Worm (Caenorhabditis elegans) whole organism, midembryonic: ENCODE results near the gene clec-251.

ENCODE experiments used
- T22C8.4 ChIP-seq: fragments of 200-800 bp; sonication (Bioruptor generic); IDR thresholded peaks from 2 replicates; pipeline ENCODE4 v1.3.6; 2022; ENCODE audit warnings: missing genetic modification characterization, missing compliant biosample characterization
- cog-1 ChIP-seq: sonication (generic microtip); optimal IDR thresholded peaks from 2 replicates; lab custom pipeline; 2016; ENCODE audit warnings: missing genetic modification characterization, missing compliant biosample characterization
- flt-1 ChIP-seq: fragments of 200-800 bp; sonication (Bioruptor generic); IDR thresholded peaks from 2 replicates; pipeline ENCODE4 v1.3.6; 2022; ENCODE audit warnings: missing genetic modification characterization, missing compliant biosample characterization
- klf-2 ChIP-seq: fragments of 200-800 bp; sonication (Bioruptor generic); conservative IDR thresholded peaks from 2 replicates; pipeline ENCODE4 v1.3.6; 2022; ENCODE audit warnings: missing genetic modification reagents, missing genetic modification characterization, missing compliant biosample characterization
- med-1 ChIP-seq: sonication (generic microtip); optimal IDR thresholded peaks from 2 replicates; lab custom pipeline; 2017; ENCODE audit warnings: missing genetic modification characterization, mild to moderate bottlenecking, missing compliant biosample characterization, antibody characterized with exemption, missing genetic modification reagents; ENCODE audit not compliant: insufficient read depth
- ref-1 ChIP-seq: fragments of 200-800 bp; sonication (Bioruptor generic); conservative IDR thresholded peaks from 2 replicates; pipeline ENCODE4 v1.3.6; 2022; ENCODE audit warnings: missing genetic modification reagents, missing genetic modification characterization, missing compliant biosample characterization
- tab-1 ChIP-seq: fragments of 200-800 bp; sonication (Bioruptor generic); IDR thresholded peaks from 2 replicates; pipeline ENCODE4 v1.3.6; 2022; ENCODE audit warnings: missing genetic modification characterization, missing compliant biosample characterization
- ztf-23 ChIP-seq: fragments of 200-800 bp; sonication (Bioruptor generic); IDR thresholded peaks from 2 replicates; pipeline ENCODE4 v1.3.6; 2022; ENCODE audit warnings: missing genetic modification reagents, missing genetic modification characterization, missing compliant biosample characterization
- ztf-29 ChIP-seq: fragments of 200-800 bp; sonication (Bioruptor generic); IDR thresholded peaks from 2 replicates; pipeline ENCODE4 v1.3.6; 2022; ENCODE audit warnings: missing genetic modification reagents, missing genetic modification characterization, missing compliant biosample characterization

DNA sequence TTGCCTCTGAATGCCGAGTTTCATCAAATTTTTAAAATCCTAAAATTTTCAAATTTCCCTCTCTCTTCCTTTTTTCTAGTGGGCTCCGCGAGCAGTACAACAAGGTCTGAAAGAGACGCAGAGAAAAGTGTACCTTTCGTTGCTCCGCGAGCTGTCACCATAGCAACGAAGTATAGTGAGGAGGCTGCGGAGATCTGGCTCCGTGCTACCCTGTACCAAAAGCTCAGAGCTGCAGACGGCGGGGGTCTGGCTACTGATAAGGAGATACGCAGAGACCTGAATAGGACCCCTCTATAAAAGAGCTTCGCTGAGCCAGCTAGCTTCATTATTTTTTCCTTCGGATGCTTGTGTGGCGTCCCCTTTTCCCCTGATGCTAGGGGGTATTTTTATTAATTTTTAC is 36.7 kb upstream of the clec-251 start, which contains the start of gene Y17D7B.10:
- no peak for TF ChIP-seq T22C8.4 (GFP tag; lab: Robert Waterston, UW)
- no peak for TF ChIP-seq flt-1 (GFP tag; lab: Robert Waterston, UW)
- TF ChIP-seq klf-2 (GFP tag; lab: Robert Waterston, UW), result no peak
- no peak for TF ChIP-seq ref-1 (GFP tag; lab: Robert Waterston, UW)
- TF ChIP-seq cog-1 (tag; lab: Kevin White, UChicago), result no peak
- no peak for TF ChIP-seq ztf-23 (GFP tag; lab: Robert Waterston, UW)
- TF ChIP-seq tab-1, result no peak
- TF ChIP-seq ztf-29 (GFP tag; lab: Robert Waterston, UW), result no peak
- TF ChIP-seq med-1, result no peak
